Worm (Caenorhabditis elegans): ENCODE measurements around the gene ess-2.

ce11 chrIII:8480355-8480754, 9.8 kb downstream of the ess-2 start, which contains the start of gene F42H10.6:
- no peak for TF ChIP-seq ets-7 (tag; optimal IDR thresholded peaks at IDR 0.05)
- TF ChIP-seq pes-1 (GFP tag; IDR thresholded peaks at IDR 0.05): no peak
- no peak for TF ChIP-seq ama-1 (optimal IDR thresholded peaks at IDR 0.05)
- TF ChIP-seq hmbx-1 (tag; optimal IDR thresholded peaks at IDR 0.05): no peak
- no peak for TF ChIP-seq F13C5.2 (tag; optimal IDR thresholded peaks at IDR 0.05)
- TF ChIP-seq ceh-13 (GFP tag; optimal IDR thresholded peaks at IDR 0.05): no peak
- TF ChIP-seq tbx-37 (GFP tag; conservative IDR thresholded peaks at IDR 0.05): no peak

Measured in whole organism, early embryonic.